Fruit fly (Drosophila melanogaster) whole organism, embryonic: Measurements from ENCODE around the gene CG15221.
A peak's percentile ranks its signal among the peaks of the same experiment; 100 is the strongest.

Experiments used
- Ada2b ChIP-seq: fragments of 200-800 bp; sonication (Bioruptor generic); IDR thresholded peaks from 2 replicates; pipeline ENCODE4 v1.3.6; 2022; ENCODE audit warnings: missing biosample characterization, missing genetic modification characterization
- Awh ChIP-seq: fragments of 200-800 bp; sonication (Bioruptor generic); IDR thresholded peaks from 2 replicates; pipeline ENCODE4, ENCODE4 v1.3.6; 2022; ENCODE audit warnings: missing biosample characterization, missing genetic modification characterization
- BEAF-32 ChIP-seq: fragments of 200-800 bp; sonication (Bioruptor generic); optimal IDR thresholded peaks from 3 replicates; lab custom pipeline; 2017; ENCODE audit warnings: missing biosample characterization, missing genetic modification characterization, mild to moderate bottlenecking, moderate library complexity, missing genetic modification reagents
- BtbVII ChIP-seq: fragments of 200-800 bp; sonication (Bioruptor generic); optimal IDR thresholded peaks from 3 replicates; lab custom pipeline; 2017; ENCODE audit warnings: missing biosample characterization, mild to moderate bottlenecking, missing genetic modification characterization
- CG1024 ChIP-seq: fragments of 200-800 bp; sonication (Bioruptor generic); IDR thresholded peaks from 2 replicates; pipeline ENCODE4 v1.3.6; 2022; ENCODE audit warnings: missing biosample characterization, missing genetic modification characterization
- CG10979 ChIP-seq: fragments of 200-800 bp; sonication (Bioruptor generic); optimal IDR thresholded peaks from 2 replicates; lab custom pipeline; 2018; ENCODE audit warnings: missing biosample characterization, mild to moderate bottlenecking, missing genetic modification characterization, moderate library complexity
- CG11093 ChIP-seq: fragments of 200-800 bp; sonication (Bioruptor generic); IDR thresholded peaks from 3 replicates; pipeline ENCODE4 v1.3.6; 2022; ENCODE audit warnings: missing biosample characterization, missing genetic modification characterization
- CG11398 ChIP-seq: fragments of 200-800 bp; sonication (Bioruptor generic); optimal IDR thresholded peaks from 2 replicates; lab custom pipeline; 2016; ENCODE audit warnings: missing biosample characterization, missing genetic modification characterization
- CG1233 ChIP-seq: fragments of 200-800 bp; sonication (Bioruptor generic); optimal IDR thresholded peaks from 4 replicates; lab custom pipeline; 2018; ENCODE audit warnings: missing biosample characterization, mild to moderate bottlenecking, missing genetic modification characterization
- CG12942 ChIP-seq: fragments of 200-800 bp; sonication (Bioruptor generic); optimal IDR thresholded peaks from 3 replicates; lab custom pipeline; 2016; ENCODE audit warnings: missing biosample characterization, missing genetic modification characterization
- CG17568 ChIP-seq: fragments of 200-800 bp; sonication (Bioruptor generic); optimal IDR thresholded peaks from 2 replicates; lab custom pipeline; 2018; ENCODE audit warnings: missing biosample characterization, mild to moderate bottlenecking, missing genetic modification characterization, moderate library complexity
- CG18476 ChIP-seq: fragments of 200-800 bp; sonication (Bioruptor generic); optimal IDR thresholded peaks from 2 replicates; lab custom pipeline; 2016; ENCODE audit warnings: missing biosample characterization, mild to moderate bottlenecking, missing genetic modification characterization
- CG18599 ChIP-seq: fragments of 200-800 bp; sonication (Bioruptor generic); optimal IDR thresholded peaks from 3 replicates; lab custom pipeline; 2017; ENCODE audit warnings: missing biosample characterization, missing genetic modification characterization, mild to moderate bottlenecking, moderate library complexity, missing genetic modification reagents
- CG31441 ChIP-seq: fragments of 200-800 bp; sonication (Bioruptor generic); IDR thresholded peaks from 2 replicates; pipeline ENCODE4 v1.3.6; 2022; ENCODE audit warnings: missing biosample characterization, missing genetic modification characterization
- CG33213 ChIP-seq: fragments of 200-800 bp; sonication (Bioruptor generic); optimal IDR thresholded peaks from 3 replicates; lab custom pipeline; 2016; ENCODE audit warnings: missing biosample characterization, missing genetic modification characterization
- CG3995 ChIP-seq: fragments of 200-800 bp; sonication (Bioruptor generic); optimal IDR thresholded peaks from 3 replicates; lab custom pipeline; 2016; ENCODE audit warnings: missing biosample characterization, missing genetic modification characterization
- CG4404 ChIP-seq: fragments of 200-800 bp; sonication (Bioruptor generic); IDR thresholded peaks from 2 replicates; pipeline ENCODE4 v1.3.6; 2022; ENCODE audit warnings: missing biosample characterization, missing genetic modification characterization
- CG6765 ChIP-seq: fragments of 200-800 bp; sonication (Bioruptor generic); optimal IDR thresholded peaks from 3 replicates; lab custom pipeline; 2017; ENCODE audit warnings: missing biosample characterization, mild to moderate bottlenecking, missing genetic modification characterization
- CG7357 ChIP-seq: fragments of 200-800 bp; sonication (Bioruptor generic); IDR thresholded peaks from 3 replicates; pipeline ENCODE4 v1.3.6; 2022; ENCODE audit warnings: missing biosample characterization, missing genetic modification characterization
- CG8281 ChIP-seq: fragments of 200-800 bp; sonication (Bioruptor generic); optimal IDR thresholded peaks from 2 replicates; lab custom pipeline; 2018; ENCODE audit warnings: missing biosample characterization, mild to moderate bottlenecking, missing genetic modification characterization, moderate library complexity
- CG8290 ChIP-seq, 3 experiments: fragments of 200-800 bp; sonication (Bioruptor generic); optimal IDR thresholded peaks; 2 replicates each; lab custom pipeline; 2016 to 2019; ENCODE audit warnings: missing biosample characterization in 3 of 3, missing genetic modification characterization in 3 of 3, mild to moderate bottlenecking in 2 of 3, moderate library complexity in 1 of 3
- CG9797 ChIP-seq: fragments of 200-800 bp; sonication (Bioruptor generic); optimal IDR thresholded peaks from 3 replicates; lab custom pipeline; 2018; ENCODE audit warnings: missing biosample characterization, mild to moderate bottlenecking, missing genetic modification characterization
- Eip74EF ChIP-seq, 2 experiments: fragments of 200-800 bp in 1 of 2; fragments of >200 bp in 1 of 2; sonication (Bioruptor generic) in 1 of 2; optimal IDR thresholded peaks; 2 replicates each; lab custom pipeline; 2017 to 2019; ENCODE audit warnings: missing biosample characterization in 2 of 2, missing genetic modification characterization in 2 of 2, mild to moderate bottlenecking in 1 of 2, moderate library complexity in 1 of 2
- GATAe ChIP-seq: fragments of 200-800 bp; sonication (Bioruptor generic); conservative IDR thresholded peaks from 2 replicates; pipeline ENCODE4 v1.3.6; 2022; ENCODE audit warnings: missing biosample characterization, missing genetic modification characterization
- Gug ChIP-seq: fragments of 200-800 bp; sonication (Bioruptor generic); IDR thresholded peaks from 4 replicates; pipeline ENCODE4 v1.3.6; 2022; ENCODE audit warnings: missing biosample characterization, missing genetic modification characterization
- HmgZ ChIP-seq: fragments of 200-800 bp; sonication (Bioruptor generic); optimal IDR thresholded peaks from 2 replicates; lab custom pipeline; 2018; ENCODE audit warnings: missing biosample characterization, mild to moderate bottlenecking, missing genetic modification characterization
- Hmr ChIP-seq: fragments of 200-800 bp; sonication (Bioruptor generic); optimal IDR thresholded peaks from 3 replicates; lab custom pipeline; 2017; ENCODE audit warnings: mild to moderate bottlenecking, missing biosample characterization, missing genetic modification reagents, missing genetic modification characterization
- Max ChIP-seq: fragments of 200-800 bp; sonication (Bioruptor generic); optimal IDR thresholded peaks from 2 replicates; lab custom pipeline; 2016; ENCODE audit warnings: missing biosample characterization, mild to moderate bottlenecking, missing genetic modification characterization
- Neu2 ChIP-seq: fragments of 200-800 bp; sonication (Bioruptor generic); optimal IDR thresholded peaks from 3 replicates; lab custom pipeline; 2016; ENCODE audit warnings: missing biosample characterization, missing genetic modification characterization, borderline replicate concordance
- Sox100B ChIP-seq: fragments of 200-800 bp; sonication (Bioruptor generic); optimal IDR thresholded peaks from 3 replicates; lab custom pipeline; 2018; ENCODE audit warnings: missing biosample characterization, mild to moderate bottlenecking, missing genetic modification characterization
- Sry-δ ChIP-seq: fragments of 200-800 bp; sonication (Bioruptor generic); optimal IDR thresholded peaks from 2 replicates; lab custom pipeline; 2016; ENCODE audit warnings: missing biosample characterization, missing genetic modification characterization
- ase ChIP-seq: fragments of 200-800 bp; sonication (Bioruptor generic); IDR thresholded peaks from 3 replicates; pipeline ENCODE4 v1.3.6; 2022; ENCODE audit warnings: missing biosample characterization, missing genetic modification characterization
- ash1 ChIP-seq: fragments of 200-800 bp; sonication (Bioruptor generic); optimal IDR thresholded peaks from 2 replicates; lab custom pipeline; 2018; ENCODE audit warnings: missing biosample characterization, mild to moderate bottlenecking, missing genetic modification characterization
- bbx ChIP-seq: fragments of 200-800 bp; sonication (Bioruptor generic); IDR thresholded peaks from 2 replicates; pipeline ENCODE4 v1.3.6; 2022; ENCODE audit warnings: missing biosample characterization, missing genetic modification characterization; ENCODE audit not compliant: partially characterized antibody
- btn ChIP-seq: fragments of 200-800 bp; sonication (Bioruptor generic); optimal IDR thresholded peaks from 2 replicates; lab custom pipeline; 2016; ENCODE audit warnings: missing biosample characterization, missing genetic modification characterization
- ci ChIP-seq: fragments of 200-800 bp; sonication (Bioruptor generic); IDR thresholded peaks from 3 replicates; pipeline ENCODE4 v1.3.6; 2022; ENCODE audit warnings: missing biosample characterization, missing genetic modification characterization
- dan ChIP-seq: fragments of 200-800 bp; sonication (Bioruptor generic); IDR thresholded peaks from 2 replicates; pipeline ENCODE4 v1.3.6; 2022; ENCODE audit warnings: missing biosample characterization, missing genetic modification characterization
- gce ChIP-seq: fragments of 200-800 bp; sonication (Bioruptor generic); IDR thresholded peaks from 3 replicates; pipeline ENCODE4 v1.3.6; 2022; ENCODE audit warnings: missing biosample characterization, missing genetic modification characterization
- ham ChIP-seq: fragments of 200-800 bp; sonication (Bioruptor generic); IDR thresholded peaks from 2 replicates; pipeline ENCODE4 v1.3.6; 2022; ENCODE audit warnings: missing biosample characterization, missing genetic modification characterization
- jigr1 ChIP-seq: fragments of 200-800 bp; sonication (Bioruptor generic); IDR thresholded peaks from 3 replicates; pipeline ENCODE4 v1.3.6; 2022; ENCODE audit warnings: missing biosample characterization, missing genetic modification characterization
- lbe ChIP-seq: fragments of 200-800 bp; sonication (Bioruptor generic); optimal IDR thresholded peaks from 2 replicates; lab custom pipeline; 2016; ENCODE audit warnings: missing biosample characterization, mild to moderate bottlenecking, missing genetic modification characterization
- maf-S ChIP-seq: fragments of 200-800 bp; sonication (Bioruptor generic); optimal IDR thresholded peaks from 2 replicates; lab custom pipeline; 2016; ENCODE audit warnings: missing biosample characterization, missing genetic modification characterization
- run ChIP-seq: fragments of 200-800 bp; sonication (Bioruptor generic); optimal IDR thresholded peaks from 3 replicates; lab custom pipeline; 2018; ENCODE audit warnings: missing biosample characterization, mild to moderate bottlenecking, missing genetic modification characterization
- sr ChIP-seq: fragments of 200-800 bp; sonication (Bioruptor generic); IDR thresholded peaks from 3 replicates; pipeline ENCODE4 v1.3.6; 2022; ENCODE audit warnings: missing biosample characterization, missing genetic modification characterization
- ttk ChIP-seq: fragments of 200-800 bp; sonication (Bioruptor generic); IDR thresholded peaks from 2 replicates; pipeline ENCODE4 v2.1.2; 2022; ENCODE audit warnings: missing biosample characterization, missing genetic modification characterization
- tup ChIP-seq: fragments of 200-800 bp; sonication (Bioruptor generic); optimal IDR thresholded peaks from 2 replicates; lab custom pipeline; 2016; ENCODE audit warnings: missing biosample characterization, mild to moderate bottlenecking, missing genetic modification characterization, moderate library complexity
- twi ChIP-seq: fragments of 200-800 bp; optimal IDR thresholded peaks from 2 replicates; lab custom pipeline; 2019; ENCODE audit warnings: missing biosample characterization, mild to moderate bottlenecking, missing genetic modification characterization, moderate library complexity
- usp ChIP-seq: fragments of >200 bp; optimal IDR thresholded peaks from 2 replicates; lab custom pipeline; 2017; ENCODE audit warnings: missing biosample characterization, missing genetic modification characterization

CG15221 gene

DNA sequence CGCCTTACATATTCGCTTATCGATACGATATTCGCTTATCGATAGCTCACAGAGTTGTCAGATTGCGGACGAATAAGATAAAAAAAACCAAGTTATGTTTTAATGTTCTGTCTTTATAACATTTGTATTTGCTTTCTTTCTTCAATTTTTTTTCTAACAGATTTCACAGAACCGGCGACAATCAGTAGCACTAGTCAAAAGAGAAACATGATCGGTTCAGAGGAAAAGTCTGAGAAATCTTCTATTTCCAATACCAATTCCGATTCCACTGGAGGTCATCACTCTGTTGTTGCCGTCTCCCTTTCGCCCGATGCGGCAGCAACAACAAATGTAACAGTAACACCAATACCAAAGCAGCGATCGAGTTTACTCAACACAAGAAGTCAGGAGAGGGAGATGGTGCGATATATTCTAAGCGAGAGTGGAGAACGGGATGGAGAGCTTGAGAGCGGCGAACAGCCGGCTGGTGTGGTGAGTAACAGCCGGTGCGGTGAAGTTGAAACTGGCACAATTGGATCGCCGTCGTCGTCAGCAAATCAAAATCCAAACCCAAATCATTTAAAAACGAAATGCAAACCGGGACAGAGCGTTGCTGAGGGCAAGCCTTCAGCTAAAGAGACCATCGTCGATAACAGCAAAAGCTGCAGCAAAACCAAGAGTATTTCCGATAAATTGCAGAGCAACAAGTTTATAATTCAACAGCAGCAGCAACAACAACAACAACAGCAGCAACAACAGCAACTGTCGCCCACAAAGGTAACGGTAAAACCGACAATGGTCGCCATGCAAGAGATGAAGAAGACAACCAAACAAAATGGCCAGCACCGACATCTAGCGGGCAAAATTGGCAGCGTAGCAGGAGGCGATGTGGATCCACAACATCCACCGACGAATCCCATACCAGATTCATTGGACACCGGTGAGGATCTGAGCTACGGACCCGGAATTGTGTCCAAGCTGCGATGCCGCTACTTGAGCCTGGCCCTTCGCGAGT lies 42.2 kb upstream of the CG15221 start (continued):
- TF ChIP-seq Ada2b (no peak), ase (GFP tag; lab: Robert Waterston, UW) (no peak; the same call in 2 of the 3 replicates), Sry-δ (peak; percentile 75), GATAe (GFP tag; lab: Robert Waterston, UW) (no peak), Sox100B (peak; percentile 50), usp (no peak), CG11093 (GFP tag; lab: Robert Waterston, UW) (no peak), Neu2 (GFP tag; lab: Kevin White, UChicago) (no peak), tup (GFP tag; lab: Kevin White, UChicago) (no peak), ci (GFP tag; lab: Robert Waterston, UW) (peak; percentile 72; the same call in 1 of the 3 replicates), CG1233 (GFP tag; lab: Kevin White, UChicago) (peak; percentile 2), run (no peak), gce (GFP tag; lab: Robert Waterston, UW) (0 out of 3 replicates have a peak, but pooled peaks have one; percentile 21), CG11398 (peak; percentile 18), CG6765 (peak; percentile 1), CG7357 (GFP tag; lab: Robert Waterston, UW) (no peak), ash1 (GFP tag; lab: Kevin White, UChicago) (no peak), ham (GFP tag; lab: Robert Waterston, UW) (no peak), Awh (GFP tag; lab: Robert Waterston, UW) (0 out of 2 replicates have a peak, but pooled peaks have one; percentile 22), bbx (GFP tag; lab: Robert Waterston, UW) (no peak), CG1024 (GFP tag; lab: Robert Waterston, UW) (no peak), maf-S (GFP tag; lab: Kevin White, UChicago) (peak; percentile 66), ttk (GFP tag; lab: Robert Waterston, UW) (no peak), CG3995 (GFP tag; lab: Kevin White, UChicago) (peak; percentile 49), Gug (GFP tag; lab: Robert Waterston, UW) (no peak), CG8290 (GFP tag; optimal IDR thresholded peaks at IDR 0.05; lab: Kevin White, UChicago) (peak; percentile 72), CG8290 (tag; optimal IDR thresholded peaks at IDR 0.05; lab: Kevin White, UChicago) (peak; percentile 77 to 89), HmgZ (tag; lab: Kevin White, UChicago) (peak; percentile 60), CG18599 (GFP tag; lab: Kevin White, UChicago) (peak; percentile 71), CG33213 (GFP tag; lab: Kevin White, UChicago) (peak; percentile 27), CG18476 (GFP tag; lab: Kevin White, UChicago) (peak; percentile 21), CG12942 (GFP tag; lab: Kevin White, UChicago) (peak; percentile 64), CG31441 (peak; percentile 42; the same call in 1 of the 2 replicates), jigr1 (GFP tag; lab: Robert Waterston, UW) (no peak), Eip74EF (GFP tag; optimal IDR thresholded peaks at IDR 0.05; lab: Kevin White, UChicago) (peak in 1 of 2 experiments; percentile 52), btn (GFP tag; lab: Kevin White, UChicago) (no peak), CG17568 (GFP tag; lab: Kevin White, UChicago) (peak; percentile 19), CG8281 (tag; lab: Kevin White, UChicago) (peak; percentile 25), Hmr (GFP tag; lab: Kevin White, UChicago) (peak; percentile 70), CG10979 (tag; lab: Kevin White, UChicago) (peak; percentile 35), dan (no peak), sr (GFP tag; lab: Robert Waterston, UW) (no peak), twi (tag; lab: Kevin White, UChicago) (peak; percentile 12), lbe (GFP tag; lab: Kevin White, UChicago) (peak; percentile 70), Max (GFP tag; lab: Kevin White, UChicago) (peak; percentile 21), CG4404 (GFP tag; lab: Robert Waterston, UW) (no peak), CG9797 (peak; percentile 2), BEAF-32 (peak; percentile 79), BtbVII (GFP tag; lab: Kevin White, UChicago) (peak; percentile 59)
